Worm (Caenorhabditis elegans): ENCODE data around the gene Y38E10A.35.

DNA sequence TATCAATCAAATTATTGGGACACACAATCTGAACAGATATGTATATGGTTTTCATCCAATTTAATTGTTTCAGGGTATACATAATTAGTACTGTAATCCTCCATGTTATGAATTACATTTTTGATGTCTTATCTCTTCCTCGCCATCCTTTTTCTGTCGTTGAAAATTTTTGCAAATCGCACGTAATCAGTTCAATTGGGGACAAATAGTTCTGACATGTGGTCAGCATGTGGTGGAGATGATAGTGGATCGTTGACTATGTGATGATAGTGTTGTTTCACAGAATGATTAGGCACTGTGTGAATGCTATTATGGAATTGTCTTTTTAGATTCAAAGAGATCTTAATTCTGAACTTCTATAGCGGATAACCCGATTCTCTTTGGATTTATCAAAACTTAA lies 42.8 kb upstream of the Y38E10A.35 start:
- no peak for TF ChIP-seq dao-5 (tag; optimal IDR thresholded peaks at IDR 0.05)
- TF ChIP-seq W03F9.2 (tag; optimal IDR thresholded peaks at IDR 0.05), result no peak

All from whole organism, L4/young adult.